Worm (Caenorhabditis elegans): ENCODE data around the gene srg-56.

The srg-56 gene

ce11 chrV:2750006-2750405, 11.9 kb upstream of the srg-56 start, which contains the start of gene srx-24:
srx-24 (minus strand) TSS chrV:2750106.
- TF ChIP-seq pha-4 (tag; optimal IDR thresholded peaks at IDR 0.05) (no peak), fkh-10 (GFP tag; optimal IDR thresholded peaks at IDR 0.05) (no peak), ets-4 (tag; optimal IDR thresholded peaks at IDR 0.05) (no peak), nhr-232 (tag; optimal IDR thresholded peaks at IDR 0.05) (no peak), ref-2 (tag; optimal IDR thresholded peaks at IDR 0.05) (no peak), pag-3 (tag; optimal IDR thresholded peaks at IDR 0.05; ENCODE audit: borderline replicate concordance) (no peak), ceh-19 (GFP tag; optimal IDR thresholded peaks at IDR 0.05) (no peak)

DNA sequence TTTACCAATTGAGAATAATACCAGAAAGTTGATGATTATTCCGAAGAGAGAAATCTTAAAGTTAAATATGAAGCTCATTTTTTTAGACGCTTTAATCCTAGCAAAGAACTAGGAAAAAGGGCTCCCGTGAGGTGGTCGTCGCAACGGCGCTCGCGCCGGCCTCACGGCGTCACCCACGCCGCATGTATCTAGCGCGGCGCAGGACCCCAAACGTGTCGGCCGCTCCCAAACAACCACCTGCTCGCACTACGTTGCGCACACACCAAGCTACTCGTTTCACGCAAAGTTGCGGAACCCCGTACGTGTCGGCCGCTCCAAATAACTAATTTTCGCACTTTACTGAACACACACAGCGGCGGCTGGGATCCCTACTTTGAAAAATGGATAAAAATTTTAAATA, 8.3 kb upstream of the srg-56 start:
- TF ChIP-seq ceh-19 (GFP tag; optimal IDR thresholded peaks at IDR 0.05) (no peak), Y22D7AL.16 (tag; optimal IDR thresholded peaks at IDR 0.05) (no peak), F13H6.1 (tag; optimal IDR thresholded peaks at IDR 0.05) (no peak)

DNA sequence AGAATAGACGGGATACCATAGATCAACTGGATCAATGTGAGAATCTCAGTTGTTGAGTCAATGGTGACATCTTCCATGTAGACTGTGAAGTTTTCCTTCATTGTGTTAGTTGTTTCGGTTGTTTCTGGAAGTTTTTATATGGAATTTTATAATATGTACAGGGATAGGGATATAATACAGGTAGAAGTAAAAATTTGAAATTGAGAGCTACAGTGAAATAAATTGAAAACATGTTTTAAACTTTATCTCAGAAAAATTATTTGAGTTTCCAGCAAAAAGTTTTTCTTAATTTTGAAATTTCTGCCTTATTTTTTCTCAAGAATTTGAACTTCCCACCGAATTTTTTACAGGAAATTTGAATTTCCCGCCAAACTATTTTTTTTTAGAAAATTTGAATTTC, 4.2 kb upstream of the srg-56 start, which contains the start of gene srg-62:
Gene srg-62, minus strand, starts transcription at position 101 of the 400 bp plus-strand sequence.
- TF ChIP-seq ceh-14 (tag; optimal IDR thresholded peaks at IDR 0.05) (no peak), rnt-1 (tag; optimal IDR thresholded peaks at IDR 0.05) (no peak), unc-3 (GFP tag; conservative IDR thresholded peaks at IDR 0.05) (no peak), unc-3 (tag; optimal IDR thresholded peaks at IDR 0.05) (no peak), ceh-34 (tag; optimal IDR thresholded peaks at IDR 0.05) (no peak), unc-55 (GFP tag; optimal IDR thresholded peaks at IDR 0.05) (no peak), sox-4 (tag; optimal IDR thresholded peaks at IDR 0.05) (no peak), hlh-30 (tag; optimal IDR thresholded peaks at IDR 0.05; ENCODE audit: insufficient read depth) (no peak), pax-1 (tag; optimal IDR thresholded peaks at IDR 0.05) (no peak), syd-9 (tag; optimal IDR thresholded peaks at IDR 0.05) (no peak), ttx-3 (tag; optimal IDR thresholded peaks at IDR 0.05) (no peak), hlh-13 (GFP tag; optimal IDR thresholded peaks at IDR 0.05) (no peak), C08G9.2 (tag; optimal IDR thresholded peaks at IDR 0.05) (no peak), ceh-2 (tag; optimal IDR thresholded peaks at IDR 0.05) (no peak), ceh-6 (GFP tag; optimal IDR thresholded peaks at IDR 0.05) (no peak), dmd-4 (tag; optimal IDR thresholded peaks at IDR 0.05; ENCODE audit: borderline replicate concordance) (no peak), elt-2 (tag; optimal IDR thresholded peaks at IDR 0.05) (no peak), fkh-10 (GFP tag; optimal IDR thresholded peaks at IDR 0.05) (no peak), lin-11 (tag; optimal IDR thresholded peaks at IDR 0.05) (no peak), pag-3 (tag; optimal IDR thresholded peaks at IDR 0.05; ENCODE audit: borderline replicate concordance) (no peak), ceh-24 (tag; optimal IDR thresholded peaks at IDR 0.05) (no peak)

DNA sequence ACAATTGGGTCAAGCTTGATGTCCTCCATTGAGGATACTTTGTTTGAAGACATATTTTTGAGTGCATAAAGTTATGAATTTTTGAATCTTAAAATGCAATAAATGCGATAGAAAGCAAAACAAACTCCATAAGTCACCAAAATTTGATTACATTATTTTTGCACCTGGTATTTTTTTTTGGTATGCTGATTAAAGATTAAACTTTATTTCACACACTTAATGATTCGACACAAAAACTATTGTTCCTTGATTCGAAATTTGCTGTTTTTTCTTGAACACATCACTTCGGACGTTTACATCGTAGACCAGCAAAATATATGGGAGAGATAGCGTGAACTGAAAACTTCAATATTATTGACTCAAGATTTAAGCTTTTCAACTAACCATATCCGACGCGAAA, 2.2 kb upstream of the srg-56 start, which contains the start of gene srg-61:
Gene srg-61, minus strand, starts transcription at position 101 of the 400 bp plus-strand sequence.
- no peak for TF ChIP-seq pag-3 (tag; optimal IDR thresholded peaks at IDR 0.05; ENCODE audit: borderline replicate concordance)
- no peak for TF ChIP-seq hlh-30 (tag; optimal IDR thresholded peaks at IDR 0.05; ENCODE audit: insufficient read depth)
- no peak for TF ChIP-seq hlh-13 (GFP tag; optimal IDR thresholded peaks at IDR 0.05)
- TF ChIP-seq C38D4.7 (GFP tag; optimal IDR thresholded peaks at IDR 0.05): no peak
- TF ChIP-seq ceh-31 (tag; optimal IDR thresholded peaks at IDR 0.05): no peak
- no peak for TF ChIP-seq mec-3 (tag; optimal IDR thresholded peaks at IDR 0.05; ENCODE audit: borderline replicate concordance)
- no peak for TF ChIP-seq ceh-45 (GFP tag; IDR thresholded peaks at IDR 0.05)
- TF ChIP-seq syd-9 (tag; optimal IDR thresholded peaks at IDR 0.05): no peak
- TF ChIP-seq K09A11.1 (tag; optimal IDR thresholded peaks at IDR 0.05; ENCODE audit: insufficient read depth): no peak
- no peak for TF ChIP-seq hlh-8 (tag; optimal IDR thresholded peaks at IDR 0.05)
- no peak for TF ChIP-seq K02D7.2 (tag; optimal IDR thresholded peaks at IDR 0.05)
- TF ChIP-seq ets-4 (tag; optimal IDR thresholded peaks at IDR 0.05): no peak
- no peak for TF ChIP-seq dmd-4 (tag; optimal IDR thresholded peaks at IDR 0.05; ENCODE audit: borderline replicate concordance)

Measured in whole organism, late embryonic.